Fruit fly (Drosophila melanogaster) whole organism, embryonic: ENCODE data around the gene CG12948.

Source experiments
- Antp ChIP-seq: fragments of 200-800 bp; sonication (Bioruptor generic); optimal IDR thresholded peaks from 3 replicates; lab custom pipeline; 2016; ENCODE audit warnings: missing biosample characterization, missing genetic modification characterization
- BtbVII ChIP-seq: fragments of 200-800 bp; sonication (Bioruptor generic); optimal IDR thresholded peaks from 3 replicates; lab custom pipeline; 2017; ENCODE audit warnings: missing biosample characterization, mild to moderate bottlenecking, missing genetic modification characterization
- CG10321 ChIP-seq: fragments of 200-800 bp; sonication (Bioruptor generic); IDR thresholded peaks from 2 replicates; pipeline ENCODE4 v1.3.6; 2022; ENCODE audit warnings: missing biosample characterization, missing genetic modification characterization
- CG10366 ChIP-seq: fragments of 200-800 bp; sonication (Bioruptor generic); IDR thresholded peaks from 2 replicates; pipeline ENCODE4 v1.3.6; 2022; ENCODE audit warnings: missing biosample characterization, missing genetic modification characterization
- CG12104 ChIP-seq: fragments of 200-800 bp; sonication (Bioruptor generic); optimal IDR thresholded peaks from 3 replicates; lab custom pipeline; 2016; ENCODE audit warnings: missing biosample characterization, missing genetic modification characterization
- CG1233 ChIP-seq: fragments of 200-800 bp; sonication (Bioruptor generic); optimal IDR thresholded peaks from 4 replicates; lab custom pipeline; 2018; ENCODE audit warnings: missing biosample characterization, mild to moderate bottlenecking, missing genetic modification characterization
- CG13287 ChIP-seq: fragments of 200-800 bp; sonication (Bioruptor generic); IDR thresholded peaks from 2 replicates; pipeline ENCODE4 v1.3.6; 2022; ENCODE audit warnings: missing biosample characterization, missing genetic modification characterization; ENCODE audit not compliant: partially characterized antibody
- CG13296 ChIP-seq: fragments of 200-800 bp; sonication (Bioruptor generic); optimal IDR thresholded peaks from 3 replicates; lab custom pipeline; 2018; ENCODE audit warnings: missing biosample characterization, mild to moderate bottlenecking, missing genetic modification characterization
- CG2116 ChIP-seq: fragments of 200-800 bp; sonication (Bioruptor generic); optimal IDR thresholded peaks from 3 replicates; lab custom pipeline; 2018; ENCODE audit warnings: missing biosample characterization, mild to moderate bottlenecking, missing genetic modification characterization
- CG32532 ChIP-seq: fragments of 200-800 bp; sonication (Bioruptor generic); IDR thresholded peaks from 2 replicates; pipeline ENCODE4 v1.3.6; 2022; ENCODE audit warnings: missing biosample characterization, missing genetic modification characterization
- CG32767 ChIP-seq: fragments of 200-800 bp; sonication (Bioruptor generic); IDR thresholded peaks from 2 replicates; pipeline ENCODE4 v1.3.6; 2022; ENCODE audit warnings: missing biosample characterization, missing genetic modification characterization
- CG4730 ChIP-seq: fragments of 200-800 bp; sonication (Bioruptor generic); IDR thresholded peaks from 2 replicates; pipeline ENCODE4 v1.3.6; 2022; ENCODE audit warnings: missing biosample characterization, missing genetic modification characterization
- CG4854 ChIP-seq: fragments of 200-800 bp; sonication (Bioruptor generic); optimal IDR thresholded peaks from 2 replicates; lab custom pipeline; 2016; ENCODE audit warnings: missing biosample characterization, missing genetic modification characterization, inconsistent platforms
- CG5180 ChIP-seq: fragments of 200-800 bp; sonication (Bioruptor generic); optimal IDR thresholded peaks from 3 replicates; lab custom pipeline; 2017; ENCODE audit warnings: missing biosample characterization, missing genetic modification characterization, mild to moderate bottlenecking, moderate library complexity, missing genetic modification reagents
- CG6175 ChIP-seq: fragments of 200-800 bp; sonication (Bioruptor generic); IDR thresholded peaks from 3 replicates; pipeline ENCODE4 v1.3.6; 2022; ENCODE audit warnings: missing biosample characterization, missing genetic modification characterization
- CG6791 ChIP-seq: fragments of 200-800 bp; sonication (Bioruptor generic); IDR thresholded peaks from 3 replicates; pipeline ENCODE4 v1.3.6; 2022; ENCODE audit warnings: missing biosample characterization, missing genetic modification characterization; ENCODE audit not compliant: partially characterized antibody
- CG7745 ChIP-seq: fragments of 200-800 bp; sonication (Bioruptor generic); optimal IDR thresholded peaks from 2 replicates; lab custom pipeline; 2018; ENCODE audit warnings: missing biosample characterization, mild to moderate bottlenecking, missing genetic modification characterization, moderate library complexity
- CG7786 ChIP-seq: fragments of 200-800 bp; sonication (Bioruptor generic); optimal IDR thresholded peaks from 2 replicates; lab custom pipeline; 2016; ENCODE audit warnings: missing biosample characterization, missing genetic modification characterization
- CoRest ChIP-seq: fragments of 200-800 bp; sonication (Bioruptor generic); optimal IDR thresholded peaks from 3 replicates; lab custom pipeline; 2018; ENCODE audit warnings: missing biosample characterization, mild to moderate bottlenecking, missing genetic modification characterization, moderate library complexity
- CrebB ChIP-seq: fragments of 200-800 bp; sonication (Bioruptor generic); optimal IDR thresholded peaks from 3 replicates; lab custom pipeline; 2018; ENCODE audit warnings: missing biosample characterization, mild to moderate bottlenecking, missing genetic modification characterization
- GATAe ChIP-seq: fragments of 200-800 bp; sonication (Bioruptor generic); conservative IDR thresholded peaks from 2 replicates; pipeline ENCODE4 v1.3.6; 2022; ENCODE audit warnings: missing biosample characterization, missing genetic modification characterization
- Hr78 ChIP-seq, 2 experiments: fragments of 200-800 bp in 1 of 2; fragments of >200 bp in 1 of 2; sonication (Bioruptor generic) in 1 of 2; optimal IDR thresholded peaks; 2 replicates each; lab custom pipeline; 2017 to 2019; ENCODE audit warnings: missing biosample characterization in 2 of 2, missing genetic modification characterization in 2 of 2, mild to moderate bottlenecking in 1 of 2, moderate library complexity in 1 of 2
- Lpt ChIP-seq: fragments of >200 bp; optimal IDR thresholded peaks from 2 replicates; lab custom pipeline; 2018; ENCODE audit warnings: missing biosample characterization, missing genetic modification characterization
- Meics ChIP-seq: fragments of 200-800 bp; sonication (Bioruptor generic); optimal IDR thresholded peaks from 2 replicates; lab custom pipeline; 2017; ENCODE audit warnings: missing biosample characterization, mild to moderate bottlenecking, missing genetic modification characterization
- Mrtf ChIP-seq: fragments of 200-800 bp; sonication (Bioruptor generic); IDR thresholded peaks from 3 replicates; pipeline ENCODE4 v1.3.6; 2022; ENCODE audit warnings: missing biosample characterization, missing genetic modification characterization
- NfI ChIP-seq: fragments of 200-800 bp; sonication (Bioruptor generic); optimal IDR thresholded peaks from 3 replicates; lab custom pipeline; 2018; ENCODE audit warnings: missing biosample characterization, mild to moderate bottlenecking, missing genetic modification characterization, moderate library complexity
- Rfx ChIP-seq: fragments of 200-800 bp; sonication (Bioruptor generic); IDR thresholded peaks from 2 replicates; pipeline ENCODE4 v1.3.6; 2022; ENCODE audit warnings: missing biosample characterization, missing genetic modification characterization
- Sry-δ ChIP-seq: fragments of 200-800 bp; sonication (Bioruptor generic); optimal IDR thresholded peaks from 2 replicates; lab custom pipeline; 2016; ENCODE audit warnings: missing biosample characterization, missing genetic modification characterization
- Stat92E ChIP-seq, 3 experiments: fragments of >200 bp in 2 of 3; fragments of 200-800 bp in 1 of 3; sonication (Bioruptor generic) in 1 of 3; optimal IDR thresholded peaks; 2 replicates each; lab custom pipeline; 2017 to 2019; ENCODE audit warnings: missing biosample characterization in 3 of 3, missing genetic modification characterization in 3 of 3, mild to moderate bottlenecking in 1 of 3, moderate library complexity in 1 of 3
- cad ChIP-seq: fragments of >200 bp; optimal IDR thresholded peaks from 2 replicates; lab custom pipeline; 2017; ENCODE audit warnings: missing biosample characterization, missing genetic modification characterization
- cg ChIP-seq: fragments of 200-800 bp; sonication (Bioruptor generic); optimal IDR thresholded peaks from 3 replicates; lab custom pipeline; 2019; ENCODE audit warnings: missing biosample characterization, mild to moderate bottlenecking, missing genetic modification characterization, moderate library complexity
- croc ChIP-seq: fragments of 200-800 bp; sonication (Bioruptor generic); conservative IDR thresholded peaks from 3 replicates; pipeline ENCODE4 v1.3.6; 2022; ENCODE audit warnings: missing biosample characterization, missing genetic modification characterization
- da ChIP-seq: fragments of 200-800 bp; sonication (Bioruptor generic); optimal IDR thresholded peaks from 2 replicates; lab custom pipeline; 2016; ENCODE audit warnings: missing biosample characterization, missing genetic modification characterization
- disco-r ChIP-seq: fragments of 200-800 bp; sonication (Bioruptor generic); optimal IDR thresholded peaks from 2 replicates; lab custom pipeline; 2016; ENCODE audit warnings: missing biosample characterization, missing genetic modification characterization
- dysf ChIP-seq: fragments of 200-800 bp; sonication (Bioruptor generic); IDR thresholded peaks from 3 replicates; pipeline ENCODE4 v1.3.6; 2022; ENCODE audit warnings: missing biosample characterization, missing genetic modification characterization
- fd96Cb ChIP-seq: fragments of 200-800 bp; sonication (Bioruptor generic); optimal IDR thresholded peaks from 2 replicates; lab custom pipeline; 2018; ENCODE audit warnings: missing biosample characterization, mild to moderate bottlenecking, missing genetic modification characterization, moderate library complexity
- grn ChIP-seq: fragments of 200-800 bp; sonication (Bioruptor generic); optimal IDR thresholded peaks from 3 replicates; lab custom pipeline; 2017; ENCODE audit warnings: missing biosample characterization, missing genetic modification characterization
- inv ChIP-seq: fragments of 200-800 bp; sonication (Bioruptor generic); IDR thresholded peaks from 2 replicates; pipeline ENCODE4 v1.3.6; 2022; ENCODE audit warnings: missing biosample characterization, missing genetic modification characterization; ENCODE audit not compliant: partially characterized antibody
- mam ChIP-seq: fragments of 200-800 bp; sonication (Bioruptor generic); optimal IDR thresholded peaks from 3 replicates; lab custom pipeline; 2016; ENCODE audit warnings: missing biosample characterization, missing genetic modification characterization
- nau ChIP-seq: fragments of 200-800 bp; sonication (Bioruptor generic); optimal IDR thresholded peaks from 3 replicates; lab custom pipeline; 2017; ENCODE audit warnings: missing biosample characterization, mild to moderate bottlenecking, missing genetic modification characterization, missing genetic modification reagents
- oc ChIP-seq: fragments of 200-800 bp; sonication (Bioruptor generic); optimal IDR thresholded peaks from 2 replicates; lab custom pipeline; 2018; ENCODE audit warnings: missing biosample characterization, mild to moderate bottlenecking, missing genetic modification characterization, moderate library complexity
- onecut ChIP-seq: fragments of 200-800 bp; sonication (Bioruptor generic); IDR thresholded peaks from 2 replicates; pipeline ENCODE4 v1.3.6; 2022; ENCODE audit warnings: missing biosample characterization, missing genetic modification characterization
- peb ChIP-seq: fragments of 200-800 bp; sonication (Bioruptor generic); IDR thresholded peaks from 2 replicates; pipeline ENCODE4 v1.3.6; 2022; ENCODE audit warnings: missing biosample characterization, missing genetic modification characterization
- ro ChIP-seq: fragments of 200-800 bp; sonication (Bioruptor generic); IDR thresholded peaks from 2 replicates; pipeline ENCODE4 v1.3.6; 2022; ENCODE audit warnings: missing biosample characterization, missing genetic modification characterization
- shn ChIP-seq: fragments of 200-800 bp; sonication (Bioruptor generic); optimal IDR thresholded peaks from 3 replicates; lab custom pipeline; 2016; ENCODE audit warnings: missing biosample characterization, missing genetic modification characterization
- slou ChIP-seq: fragments of 200-800 bp; sonication (Bioruptor generic); optimal IDR thresholded peaks from 3 replicates; lab custom pipeline; 2016; ENCODE audit warnings: missing biosample characterization, missing genetic modification characterization
- sqz ChIP-seq: fragments of 200-800 bp; sonication (Bioruptor generic); optimal IDR thresholded peaks from 3 replicates; lab custom pipeline; 2018; ENCODE audit warnings: missing biosample characterization, mild to moderate bottlenecking, missing genetic modification characterization
- stc ChIP-seq: fragments of 200-800 bp; sonication (Bioruptor generic); IDR thresholded peaks from 2 replicates; pipeline ENCODE4 v1.3.6; 2022; ENCODE audit warnings: missing biosample characterization, missing genetic modification characterization
- tin ChIP-seq: fragments of 200-800 bp; sonication (Bioruptor generic); optimal IDR thresholded peaks from 3 replicates; lab custom pipeline; 2016; ENCODE audit warnings: missing biosample characterization, missing genetic modification characterization

Gene CG12948

DNA sequence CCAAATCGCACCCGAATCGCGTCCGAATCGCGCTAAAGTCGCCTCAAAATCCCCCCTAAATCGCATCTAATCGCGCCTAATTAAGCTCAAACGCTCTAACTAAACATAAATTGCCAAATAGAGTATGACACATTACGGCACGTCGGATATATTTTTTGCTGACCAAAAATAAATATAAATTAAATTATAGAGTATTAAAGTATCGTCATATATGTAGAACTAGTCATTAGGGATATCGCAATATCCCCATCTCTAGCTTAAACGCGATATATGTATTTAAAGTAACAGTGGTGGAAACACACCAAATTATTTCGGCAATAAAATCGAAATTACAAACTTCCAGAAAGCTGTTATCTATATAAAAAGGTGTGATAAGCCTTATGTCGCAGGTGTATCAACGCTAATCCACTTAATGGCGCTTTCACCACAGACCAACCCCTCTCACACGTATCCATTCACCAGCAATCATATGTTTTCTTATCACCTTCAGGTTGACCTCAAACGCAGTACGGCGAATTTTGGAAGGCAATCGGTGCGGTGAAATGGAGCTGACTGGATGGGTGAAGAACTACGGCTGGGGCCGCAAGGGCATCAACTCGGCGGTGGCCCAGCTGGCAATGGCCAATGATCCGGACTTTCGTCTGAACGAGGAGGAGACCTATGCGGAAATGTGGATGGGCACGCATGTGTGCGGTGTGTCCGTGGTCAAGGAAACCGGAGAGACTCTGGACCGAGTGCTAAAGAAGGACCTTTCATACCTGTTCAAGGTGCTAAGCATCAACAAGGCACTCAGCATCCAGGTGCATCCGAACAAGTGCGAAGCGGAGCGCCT, 12.0 kb upstream of the CG12948 start, which contains the start of gene Mpi (continued):
- no peak for TF ChIP-seq CG6175 (GFP tag; lab: Robert Waterston, UW)
- TF ChIP-seq CG4854 (GFP tag; lab: Kevin White, UChicago), result no peak
- TF ChIP-seq CG32767, result no peak
- TF ChIP-seq CG13296 (GFP tag; lab: Kevin White, UChicago), result peak; percentile 29
- TF ChIP-seq slou (GFP tag; lab: Kevin White, UChicago), result no peak
- TF ChIP-seq Meics (GFP tag; lab: Kevin White, UChicago), result no peak
- no peak for TF ChIP-seq onecut (GFP tag; lab: Robert Waterston, UW)
- TF ChIP-seq GATAe (GFP tag; lab: Robert Waterston, UW), result no peak
- no peak for TF ChIP-seq da (GFP tag; lab: Kevin White, UChicago)
- TF ChIP-seq cad (GFP tag; lab: Kevin White, UChicago), result no peak
- TF ChIP-seq mam, result no peak
- TF ChIP-seq CG7745 (tag; lab: Kevin White, UChicago), result peak; percentile 1
- TF ChIP-seq CG1233 (GFP tag; lab: Kevin White, UChicago), result peak; percentile 18
- peak; percentile 66 for TF ChIP-seq CG2116
- no peak for TF ChIP-seq grn (GFP tag; lab: Kevin White, UChicago)
- peak; percentile 43 for TF ChIP-seq Rfx (GFP tag; lab: Robert Waterston, UW)
- TF ChIP-seq inv (GFP tag; lab: Robert Waterston, UW), result peak; percentile 44
- no peak for TF ChIP-seq CG12104 (GFP tag; lab: Kevin White, UChicago)
- no peak for TF ChIP-seq CG4730 (GFP tag; lab: Robert Waterston, UW)
- TF ChIP-seq Hr78 (GFP tag; optimal IDR thresholded peaks at IDR 0.05; lab: Kevin White, UChicago), result peak in 1 of 2 experiments; percentile 84
- no peak for TF ChIP-seq oc
- no peak for TF ChIP-seq Mrtf (GFP tag; lab: Robert Waterston, UW)
- peak; percentile 17; the same call in 1 of the 3 replicates for TF ChIP-seq dysf (GFP tag; lab: Robert Waterston, UW)
- no peak for TF ChIP-seq stc (GFP tag; lab: Robert Waterston, UW)
- TF ChIP-seq shn (GFP tag; lab: Kevin White, UChicago), result no peak
- TF ChIP-seq disco-r (GFP tag; lab: Kevin White, UChicago), result no peak
- no peak for TF ChIP-seq Lpt (GFP tag; lab: Kevin White, UChicago)
- no peak for TF ChIP-seq CG6791
- peak; percentile 69 for TF ChIP-seq CG13287 (GFP tag; lab: Robert Waterston, UW)
- peak; percentile 77 for TF ChIP-seq Sry-δ (GFP tag; lab: Kevin White, UChicago)
- TF ChIP-seq Stat92E (GFP tag; optimal IDR thresholded peaks at IDR 0.05; lab: Kevin White, UChicago), result peak in 1 of 3 experiments; percentile 49
- TF ChIP-seq Antp, result no peak
- TF ChIP-seq NfI (GFP tag; lab: Kevin White, UChicago), result no peak
- TF ChIP-seq nau, result no peak
- TF ChIP-seq ro (GFP tag; lab: Robert Waterston, UW), result no peak
- peak; percentile 25 for TF ChIP-seq CrebB
- no peak for TF ChIP-seq CG5180 (GFP tag; lab: Kevin White, UChicago)
- no peak for TF ChIP-seq BtbVII (GFP tag; lab: Kevin White, UChicago)
- TF ChIP-seq tin (GFP tag; lab: Kevin White, UChicago), result no peak
- TF ChIP-seq CoRest (tag; lab: Kevin White, UChicago), result peak; percentile 40
- TF ChIP-seq peb (GFP tag; lab: Robert Waterston, UW), result no peak
- peak; percentile 13; the same call in 1 of the 2 replicates for TF ChIP-seq CG10366 (GFP tag; lab: Robert Waterston, UW)
- TF ChIP-seq CG7786 (GFP tag; lab: Kevin White, UChicago), result no peak
- TF ChIP-seq cg, result no peak
- TF ChIP-seq CG32532, result peak; percentile 42
- TF ChIP-seq sqz (GFP tag; lab: Kevin White, UChicago), result no peak
- TF ChIP-seq CG10321 (GFP tag; lab: Robert Waterston, UW), result no peak
- TF ChIP-seq croc (GFP tag; lab: Robert Waterston, UW), result no peak
- TF ChIP-seq fd96Cb (tag; lab: Kevin White, UChicago), result peak; percentile 19
